Fruit fly (Drosophila melanogaster) whole organism, embryonic: ENCODE data around the gene CG18234.

Experiments used
- B-H2 ChIP-seq: fragments of 200-800 bp; sonication (Bioruptor generic); optimal IDR thresholded peaks from 2 replicates; lab custom pipeline; 2018; ENCODE audit warnings: missing biosample characterization, mild to moderate bottlenecking, missing genetic modification characterization
- CG10462 ChIP-seq: fragments of 200-800 bp; sonication (Bioruptor generic); optimal IDR thresholded peaks from 2 replicates; lab custom pipeline; 2016; ENCODE audit warnings: missing biosample characterization, missing genetic modification characterization
- CG11093 ChIP-seq: fragments of 200-800 bp; sonication (Bioruptor generic); IDR thresholded peaks from 3 replicates; pipeline ENCODE4 v1.3.6; 2022; ENCODE audit warnings: missing biosample characterization, missing genetic modification characterization
- CG11695 ChIP-seq: fragments of 200-800 bp; sonication (Bioruptor generic); IDR thresholded peaks from 3 replicates; pipeline ENCODE4 v1.3.6; 2022; ENCODE audit warnings: missing biosample characterization, missing genetic modification characterization
- CG12299 ChIP-seq: fragments of 200-800 bp; sonication (Bioruptor generic); optimal IDR thresholded peaks from 2 replicates; lab custom pipeline; 2018; ENCODE audit warnings: missing biosample characterization, mild to moderate bottlenecking, missing genetic modification characterization
- CG13624 ChIP-seq: fragments of 200-800 bp; sonication (Bioruptor generic); optimal IDR thresholded peaks from 2 replicates; lab custom pipeline; 2016; ENCODE audit warnings: missing biosample characterization, missing genetic modification characterization
- CG15269 ChIP-seq: fragments of 200-800 bp; sonication (Bioruptor generic); optimal IDR thresholded peaks from 2 replicates; lab custom pipeline; 2018; ENCODE audit warnings: missing biosample characterization, mild to moderate bottlenecking, missing genetic modification characterization, moderate library complexity
- CG15479 ChIP-seq: fragments of 200-800 bp; sonication (Bioruptor generic); optimal IDR thresholded peaks from 3 replicates; lab custom pipeline; 2019; ENCODE audit warnings: missing biosample characterization, mild to moderate bottlenecking, missing genetic modification characterization, moderate library complexity
- CG15696 ChIP-seq: fragments of 200-800 bp; sonication (Bioruptor generic); optimal IDR thresholded peaks from 2 replicates; lab custom pipeline; 2019; ENCODE audit warnings: missing biosample characterization, mild to moderate bottlenecking, missing genetic modification characterization, moderate library complexity
- CG1603 ChIP-seq: fragments of 200-800 bp; sonication (Bioruptor generic); optimal IDR thresholded peaks from 2 replicates; lab custom pipeline; 2019; ENCODE audit warnings: missing biosample characterization, mild to moderate bottlenecking, missing genetic modification characterization, moderate library complexity
- CG17186 ChIP-seq: fragments of 200-800 bp; sonication (Bioruptor generic); optimal IDR thresholded peaks from 3 replicates; lab custom pipeline; 2017; ENCODE audit warnings: missing biosample characterization, missing genetic modification reagents, missing genetic modification characterization
- CG2712 ChIP-seq: fragments of 200-800 bp; optimal IDR thresholded peaks from 3 replicates; lab custom pipeline; 2019; ENCODE audit warnings: missing biosample characterization, mild to moderate bottlenecking, missing genetic modification characterization, moderate library complexity
- CG4424 ChIP-seq: fragments of 200-800 bp; sonication (Bioruptor generic); optimal IDR thresholded peaks from 3 replicates; lab custom pipeline; 2016; ENCODE audit warnings: missing biosample characterization, missing genetic modification characterization
- CG4707 ChIP-seq: fragments of 200-800 bp; sonication (Bioruptor generic); optimal IDR thresholded peaks from 2 replicates; lab custom pipeline; 2018; ENCODE audit warnings: missing biosample characterization, mild to moderate bottlenecking, missing genetic modification characterization, moderate library complexity
- CG5953 ChIP-seq: fragments of 200-800 bp; sonication (Bioruptor generic); IDR thresholded peaks from 2 replicates; pipeline ENCODE4 v1.3.6; 2022; ENCODE audit warnings: missing biosample characterization, missing genetic modification characterization
- CG6813 ChIP-seq: fragments of 200-800 bp; sonication (Bioruptor generic); optimal IDR thresholded peaks from 2 replicates; lab custom pipeline; 2017; ENCODE audit warnings: missing biosample characterization, missing genetic modification characterization, mild to moderate bottlenecking, moderate library complexity, missing genetic modification reagents
- CrebB ChIP-seq: fragments of 200-800 bp; sonication (Bioruptor generic); optimal IDR thresholded peaks from 3 replicates; lab custom pipeline; 2018; ENCODE audit warnings: missing biosample characterization, mild to moderate bottlenecking, missing genetic modification characterization
- Dfd ChIP-seq, 2 experiments: fragments of >200 bp; optimal IDR thresholded peaks; 2 replicates each; lab custom pipeline; 2017; ENCODE audit warnings: missing biosample characterization in 2 of 2, missing genetic modification characterization in 2 of 2
- Doc2 ChIP-seq: fragments of 200-800 bp; sonication (Bioruptor generic); IDR thresholded peaks from 2 replicates; pipeline ENCODE4 v1.3.6; 2022; ENCODE audit warnings: missing biosample characterization, missing genetic modification characterization
- Drgx ChIP-seq: fragments of 200-800 bp; sonication (Bioruptor generic); IDR thresholded peaks from 2 replicates; pipeline ENCODE4 v1.3.6; 2022; ENCODE audit warnings: missing biosample characterization, missing genetic modification characterization
- HLH54F ChIP-seq: fragments of 200-800 bp; sonication (Bioruptor generic); optimal IDR thresholded peaks from 3 replicates; lab custom pipeline; 2016; ENCODE audit warnings: missing biosample characterization, missing genetic modification characterization
- Myb ChIP-seq: fragments of 200-800 bp; sonication (Bioruptor generic); optimal IDR thresholded peaks from 2 replicates; lab custom pipeline; 2016; ENCODE audit warnings: missing biosample characterization, missing genetic modification characterization
- Neu2 ChIP-seq: fragments of 200-800 bp; sonication (Bioruptor generic); optimal IDR thresholded peaks from 3 replicates; lab custom pipeline; 2016; ENCODE audit warnings: missing biosample characterization, missing genetic modification characterization, borderline replicate concordance
- Nf-YB ChIP-seq: fragments of 200-800 bp; sonication (Bioruptor generic); optimal IDR thresholded peaks from 3 replicates; lab custom pipeline; 2019; ENCODE audit warnings: missing biosample characterization, mild to moderate bottlenecking, missing genetic modification characterization, moderate library complexity
- Sox102F ChIP-seq: fragments of 200-800 bp; sonication (Bioruptor generic); optimal IDR thresholded peaks from 2 replicates; lab custom pipeline; 2018; ENCODE audit warnings: missing biosample characterization, mild to moderate bottlenecking, missing genetic modification characterization, moderate library complexity
- Ssrp ChIP-seq: fragments of 200-800 bp; sonication (Bioruptor generic); optimal IDR thresholded peaks from 2 replicates; lab custom pipeline; 2018; ENCODE audit warnings: missing biosample characterization, mild to moderate bottlenecking, missing genetic modification characterization, moderate library complexity
- Xrp1 ChIP-seq: fragments of 200-800 bp; sonication (Bioruptor generic); IDR thresholded peaks from 2 replicates; pipeline ENCODE4 v1.3.6; 2022; ENCODE audit warnings: missing biosample characterization, missing genetic modification characterization
- ato ChIP-seq: fragments of 200-800 bp; sonication (Bioruptor generic); IDR thresholded peaks from 2 replicates; pipeline ENCODE4 v1.3.6; 2022; ENCODE audit warnings: missing biosample characterization, missing genetic modification characterization; ENCODE audit not compliant: partially characterized antibody
- bab2 ChIP-seq: fragments of 200-800 bp; sonication (Bioruptor generic); optimal IDR thresholded peaks from 2 replicates; lab custom pipeline; 2016; ENCODE audit warnings: missing biosample characterization, missing genetic modification characterization
- caup ChIP-seq: fragments of 200-800 bp; sonication (Bioruptor generic); optimal IDR thresholded peaks from 3 replicates; lab custom pipeline; 2017; ENCODE audit warnings: missing biosample characterization, mild to moderate bottlenecking, missing genetic modification characterization, moderate library complexity; ENCODE audit not compliant: severe bottlenecking
- da ChIP-seq: fragments of 200-800 bp; sonication (Bioruptor generic); optimal IDR thresholded peaks from 2 replicates; lab custom pipeline; 2016; ENCODE audit warnings: missing biosample characterization, missing genetic modification characterization
- dpn ChIP-seq, 2 experiments: fragments of 200-800 bp; sonication (Bioruptor generic); optimal IDR thresholded peaks; 3 replicates each; lab custom pipeline; 2016; ENCODE audit warnings: missing biosample characterization in 2 of 2, missing genetic modification characterization in 2 of 2
- eyg ChIP-seq: fragments of 200-800 bp; sonication (Bioruptor generic); optimal IDR thresholded peaks from 3 replicates; lab custom pipeline; 2016; ENCODE audit warnings: missing biosample characterization, missing genetic modification characterization
- fru ChIP-seq: fragments of >200 bp; optimal IDR thresholded peaks from 2 replicates; lab custom pipeline; 2017
- gem ChIP-seq: fragments of 200-800 bp; sonication (Bioruptor generic); optimal IDR thresholded peaks from 2 replicates; lab custom pipeline; 2019; ENCODE audit warnings: missing biosample characterization, mild to moderate bottlenecking, missing genetic modification characterization, moderate library complexity
- ham ChIP-seq: fragments of 200-800 bp; sonication (Bioruptor generic); IDR thresholded peaks from 2 replicates; pipeline ENCODE4 v1.3.6; 2022; ENCODE audit warnings: missing biosample characterization, missing genetic modification characterization
- insv ChIP-seq, 2 experiments: fragments of 200-800 bp; sonication (Bioruptor generic); optimal IDR thresholded peaks; 3 replicates each; lab custom pipeline; 2016 to 2018; ENCODE audit warnings: missing biosample characterization in 2 of 2, missing genetic modification characterization in 2 of 2
- kni ChIP-seq: fragments of 200-800 bp; sonication (Bioruptor generic); optimal IDR thresholded peaks from 3 replicates; lab custom pipeline; 2017; ENCODE audit warnings: mild to moderate bottlenecking, missing biosample characterization, missing genetic modification reagents, missing genetic modification characterization
- repo ChIP-seq: fragments of 200-800 bp; sonication (Bioruptor generic); optimal IDR thresholded peaks from 2 replicates; lab custom pipeline; 2016; ENCODE audit warnings: missing biosample characterization, missing genetic modification characterization
- schlank ChIP-seq: fragments of 200-800 bp; sonication (Bioruptor generic); optimal IDR thresholded peaks from 2 replicates; lab custom pipeline; 2018; ENCODE audit warnings: missing biosample characterization, mild to moderate bottlenecking, missing genetic modification characterization
- sim ChIP-seq: fragments of 200-800 bp; sonication (Bioruptor generic); IDR thresholded peaks from 2 replicates; pipeline ENCODE4 v1.3.6; 2022; ENCODE audit warnings: missing biosample characterization, missing genetic modification characterization
- stwl ChIP-seq: fragments of 200-800 bp; sonication (Bioruptor generic); optimal IDR thresholded peaks from 3 replicates; lab custom pipeline; 2018; ENCODE audit warnings: missing biosample characterization, mild to moderate bottlenecking, missing genetic modification characterization, moderate library complexity
- tio ChIP-seq: fragments of 200-800 bp; sonication (Bioruptor generic); optimal IDR thresholded peaks from 2 replicates; lab custom pipeline; 2017; ENCODE audit warnings: missing biosample characterization, missing genetic modification characterization, inconsistent platforms
- tll ChIP-seq, 2 experiments: fragments of 200-800 bp in 1 of 2; fragments of >200 bp in 1 of 2; sonication (Bioruptor generic) in 1 of 2; optimal IDR thresholded peaks; 2 replicates each; lab custom pipeline; 2017 to 2019; ENCODE audit warnings: missing biosample characterization in 2 of 2, missing genetic modification characterization in 2 of 2, mild to moderate bottlenecking in 1 of 2, moderate library complexity in 1 of 2
- twi ChIP-seq: fragments of 200-800 bp; optimal IDR thresholded peaks from 2 replicates; lab custom pipeline; 2019; ENCODE audit warnings: missing biosample characterization, mild to moderate bottlenecking, missing genetic modification characterization, moderate library complexity
- zfh1 ChIP-seq: fragments of 200-800 bp; sonication (Bioruptor generic); IDR thresholded peaks from 3 replicates; pipeline ENCODE4 v1.3.6; 2022; ENCODE audit warnings: missing biosample characterization, missing genetic modification characterization

Gene CG18234

DNA sequence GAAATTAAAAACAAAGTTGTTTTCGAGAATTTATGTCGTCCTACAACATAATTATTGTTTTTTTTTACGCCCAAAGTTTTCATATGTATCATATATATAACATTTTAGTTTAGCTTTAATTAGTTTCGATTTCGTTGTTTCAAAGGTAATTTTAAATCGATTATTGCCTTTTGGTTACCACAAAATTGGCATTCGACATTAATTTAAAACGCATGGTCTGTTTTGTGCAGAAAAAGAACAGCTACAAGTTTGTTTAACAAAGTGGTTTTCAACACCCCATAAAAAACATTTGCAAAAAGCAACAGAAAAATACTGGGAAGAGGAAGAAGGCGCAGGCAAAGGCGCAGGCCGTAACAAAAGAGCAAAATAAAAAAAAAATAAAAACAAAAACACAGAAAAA, 35.3 kb downstream of the CG18234 start:
- TF ChIP-seq CG10462 (GFP tag; lab: Kevin White, UChicago) (no peak), gem (tag; lab: Kevin White, UChicago) (peak; percentile 26), eyg (GFP tag; lab: Kevin White, UChicago) (no peak), CG11695 (no peak), tio (GFP tag; lab: Kevin White, UChicago) (peak; percentile 18), CG1603 (tag; lab: Kevin White, UChicago) (no peak)

DNA sequence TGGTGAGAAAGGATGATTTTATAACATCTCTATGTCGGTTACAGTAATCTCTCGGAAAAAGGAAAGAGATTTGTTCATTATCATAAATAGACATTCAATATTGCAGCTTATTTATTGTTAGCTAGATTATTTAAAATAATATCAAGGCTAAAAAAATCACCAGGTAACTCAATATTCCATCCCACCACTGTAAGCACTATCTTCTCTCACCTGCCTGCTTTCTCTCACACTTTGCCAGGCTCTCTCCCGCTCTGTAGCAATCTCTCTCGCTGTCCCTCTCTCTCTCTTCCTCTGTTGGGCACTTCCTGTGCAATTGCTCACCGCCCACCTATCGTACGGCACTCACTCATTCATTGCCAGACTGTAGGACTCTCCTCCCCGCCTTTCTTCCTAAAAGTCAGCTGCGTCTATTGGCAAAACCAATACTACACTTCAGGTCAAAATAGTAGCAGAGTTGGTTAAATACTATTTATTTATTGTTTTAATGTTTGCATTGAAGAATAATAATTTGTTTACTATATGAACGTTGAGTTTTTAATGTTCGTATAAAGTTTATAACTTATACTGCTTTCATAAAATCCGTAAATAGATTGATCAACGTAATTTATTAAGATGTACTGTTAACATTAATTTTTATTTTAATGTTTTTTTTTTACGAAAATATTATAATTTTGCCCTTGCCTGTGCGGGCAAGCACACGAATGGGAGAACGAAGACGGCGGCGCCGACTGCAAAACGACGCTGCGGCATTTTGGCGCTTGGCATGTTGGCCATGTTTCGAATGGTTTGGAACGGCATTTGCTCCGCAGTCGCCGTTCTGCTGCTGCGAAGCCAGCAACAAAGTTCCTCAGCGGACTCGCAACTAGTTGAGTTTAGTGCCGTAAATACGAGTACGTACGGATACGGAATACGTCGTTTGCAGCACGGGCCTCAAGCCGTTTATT, 37.6 kb downstream of the CG18234 start:
- TF ChIP-seq CG13624 (GFP tag; lab: Kevin White, UChicago): peak; percentile 97
- TF ChIP-seq schlank (tag; lab: Kevin White, UChicago): peak; percentile 48
- TF ChIP-seq Xrp1: peak; percentile 95
- TF ChIP-seq CG4707: peak; percentile 31
- TF ChIP-seq da (GFP tag; lab: Kevin White, UChicago): peak; percentile 79
- TF ChIP-seq CG2712 (tag; lab: Kevin White, UChicago): peak; percentile 83
- peak; percentile 94 for TF ChIP-seq CrebB (tag; lab: Kevin White, UChicago)
- peak; percentile 29 for TF ChIP-seq kni (GFP tag; lab: Kevin White, UChicago)
- TF ChIP-seq Ssrp: peak; percentile 88
- TF ChIP-seq CG15479 (GFP tag; lab: Kevin White, UChicago): peak; percentile 22
- peak; percentile 92 for TF ChIP-seq sim (GFP tag; lab: Robert Waterston, UW)
- no peak for TF ChIP-seq tll (GFP tag; optimal IDR thresholded peaks at IDR 0.05; lab: Kevin White, UChicago)
- TF ChIP-seq bab2: peak; percentile 95
- TF ChIP-seq B-H2 (GFP tag; lab: Kevin White, UChicago): peak; percentile 98
- peak; percentile 93 for TF ChIP-seq Sox102F (GFP tag; lab: Kevin White, UChicago)
- no peak for TF ChIP-seq stwl (tag; lab: Kevin White, UChicago)
- peak; percentile 73 for TF ChIP-seq Myb (GFP tag; lab: Kevin White, UChicago)
- peak in 1 of 2 experiments; percentile 92 for TF ChIP-seq Dfd (GFP tag; optimal IDR thresholded peaks at IDR 0.05; lab: Kevin White, UChicago)
- peak; percentile 91 for TF ChIP-seq Doc2 (GFP tag; lab: Robert Waterston, UW)
- TF ChIP-seq ham: peak; percentile 89; the same call in 1 of the 2 replicates
- peak; percentile 94 for TF ChIP-seq caup (GFP tag; lab: Kevin White, UChicago)
- TF ChIP-seq twi (tag; lab: Kevin White, UChicago): peak; percentile 44
- TF ChIP-seq HLH54F (GFP tag; lab: Kevin White, UChicago): peak; percentile 94
- TF ChIP-seq CG17186 (GFP tag; lab: Kevin White, UChicago): peak; percentile 35
- TF ChIP-seq CG12299 (tag; lab: Kevin White, UChicago): peak; percentile 90
- peak; percentile 98 for TF ChIP-seq Drgx
- TF ChIP-seq Neu2: peak; percentile 4
- TF ChIP-seq dpn (GFP tag; optimal IDR thresholded peaks at IDR 0.05; lab: Kevin White, UChicago): peak; percentile 92 to 97
- peak; percentile 83 for TF ChIP-seq CG15696 (tag; lab: Kevin White, UChicago)
- peak; percentile 88 for TF ChIP-seq CG4424
- peak in 1 of 2 experiments; percentile 56 for TF ChIP-seq insv (GFP tag; optimal IDR thresholded peaks at IDR 0.05; lab: Kevin White, UChicago)
- peak; percentile 93 for TF ChIP-seq CG6813 (GFP tag; lab: Kevin White, UChicago)
- peak; percentile 93 for TF ChIP-seq CG5953 (GFP tag; lab: Robert Waterston, UW)
- no peak for TF ChIP-seq fru
- peak; percentile 98 for TF ChIP-seq zfh1 (GFP tag; lab: Robert Waterston, UW)
- TF ChIP-seq ato (GFP tag; lab: Robert Waterston, UW): no peak
- peak; percentile 95 for TF ChIP-seq CG15269 (tag; lab: Kevin White, UChicago)
- TF ChIP-seq repo: peak; percentile 91
- peak; percentile 75 for TF ChIP-seq Nf-YB (GFP tag; lab: Kevin White, UChicago)
- TF ChIP-seq CG11093 (GFP tag; lab: Robert Waterston, UW): peak; percentile 92
